Worm (Caenorhabditis elegans) whole organism, L4 larva: ENCODE results near the gene Y82E9BR.10.

ENCODE experiments used
- R02D3.7 ChIP-seq: fragments of 150-350 bp; sonication (generic microtip); optimal IDR thresholded peaks from 3 replicates; lab custom pipeline; 2014; ENCODE audit warnings: missing biosample characterization, missing genetic modification characterization
- T20F7.1 ChIP-seq: fragments of 200-800 bp; sonication (Bioruptor generic); optimal IDR thresholded peaks from 2 replicates; lab custom pipeline; 2018; ENCODE audit warnings: mild to moderate bottlenecking, missing genetic modification characterization, missing compliant biosample characterization
- aha-1 ChIP-seq: fragments of 150-350 bp; peaks from one replicate; lab custom pipeline; 2014; ENCODE audit warnings: missing biosample characterization, missing genetic modification characterization
- aly-2 ChIP-seq: sonication (generic microtip); optimal IDR thresholded peaks from 2 replicates; lab custom pipeline; 2018; ENCODE audit warnings: missing biosample characterization, missing genetic modification characterization
- ceh-20 ChIP-seq: fragments of 200-800 bp; sonication (Bioruptor generic); IDR thresholded peaks from 2 replicates; pipeline ENCODE4 v1.3.6; 2022; ENCODE audit warnings: missing genetic modification reagents, missing genetic modification characterization, missing compliant biosample characterization
- ceh-62 ChIP-seq: sonication (generic microtip); optimal IDR thresholded peaks from 2 replicates; lab custom pipeline; 2017; ENCODE audit warnings: missing biosample characterization, missing genetic modification characterization
- daf-12 ChIP-seq: fragments of 150-350 bp; optimal IDR thresholded peaks from 2 replicates; lab custom pipeline; 2014; ENCODE audit warnings: missing biosample characterization, missing genetic modification reagents, missing genetic modification characterization
- daf-16 ChIP-seq, 3 experiments: sonication (generic microtip); optimal IDR thresholded peaks; 2 replicates each; lab custom pipeline; 2016 to 2017; ENCODE audit warnings: missing genetic modification characterization in 3 of 3, missing genetic modification reagents in 3 of 3, mild to moderate bottlenecking in 2 of 3, missing compliant biosample characterization in 2 of 3, missing biosample characterization in 1 of 3, moderate library complexity in 1 of 3
- daf-8 ChIP-seq: fragments of 200-800 bp; sonication (Bioruptor generic); IDR thresholded peaks from 2 replicates; pipeline ENCODE4 v1.3.6; 2022; ENCODE audit warnings: missing genetic modification characterization, missing compliant biosample characterization
- dmd-9 ChIP-seq: fragments of 200-800 bp; sonication (Bioruptor generic); IDR thresholded peaks from 2 replicates; pipeline ENCODE4 v1.3.6; 2022; ENCODE audit warnings: missing genetic modification reagents, missing genetic modification characterization, missing compliant biosample characterization
- duxl-1 ChIP-seq: sonication (generic microtip); optimal IDR thresholded peaks from 2 replicates; lab custom pipeline; 2016; ENCODE audit warnings: mild to moderate bottlenecking, missing genetic modification characterization, moderate library complexity, missing compliant biosample characterization; ENCODE audit not compliant: poor library complexity
- fkh-10 ChIP-seq: fragments of 150-350 bp; optimal IDR thresholded peaks from 2 replicates; lab custom pipeline; 2014; ENCODE audit warnings: missing biosample characterization, missing genetic modification reagents, missing genetic modification characterization
- fos-1 ChIP-seq: fragments of 150-350 bp; optimal IDR thresholded peaks from 2 replicates; lab custom pipeline; 2014; ENCODE audit warnings: missing biosample characterization, missing genetic modification characterization
- gei-8 ChIP-seq: fragments of 200-800 bp; sonication (Bioruptor generic); optimal IDR thresholded peaks from 2 replicates; lab custom pipeline; 2018; ENCODE audit warnings: mild to moderate bottlenecking, missing genetic modification characterization, missing compliant biosample characterization
- hif-1 ChIP-seq, 2 experiments: sonication (generic microtip); optimal IDR thresholded peaks; 2 replicates each; lab custom pipeline; 2016 to 2017; ENCODE audit warnings: missing compliant biosample characterization in 2 of 2, missing genetic modification characterization in 2 of 2, missing genetic modification reagents in 2 of 2, missing genotype in 2 of 2, mild to moderate bottlenecking in 1 of 2
- hlh-30 ChIP-seq: sonication (generic microtip); optimal IDR thresholded peaks from 2 replicates; lab custom pipeline; 2017; ENCODE audit warnings: antibody characterized with exemption, mild to moderate bottlenecking, missing genetic modification characterization, missing compliant biosample characterization; ENCODE audit not compliant: insufficient read depth
- lim-7 ChIP-seq: fragments of 200-800 bp; sonication (Bioruptor generic); IDR thresholded peaks from 2 replicates; pipeline ENCODE4 v1.3.6; 2022; ENCODE audit warnings: missing genetic modification characterization, missing compliant biosample characterization
- lin-15B ChIP-seq: fragments of 150-350 bp; sonication (generic microtip); optimal IDR thresholded peaks from 3 replicates; lab custom pipeline; 2014; ENCODE audit warnings: missing biosample characterization, missing genetic modification characterization
- lin-38 ChIP-seq: fragments of 200-800 bp; sonication (Bioruptor generic); IDR thresholded peaks from 2 replicates; pipeline ENCODE4 v1.3.6; 2022; ENCODE audit warnings: missing genetic modification reagents, missing genetic modification characterization, missing compliant biosample characterization
- lsy-2 ChIP-seq, 2 experiments: fragments of 150-350 bp in 1 of 2; sonication (generic microtip) in 1 of 2; optimal IDR thresholded peaks; 2 replicates each; lab custom pipeline; 2014 to 2017; ENCODE audit warnings: missing biosample characterization in 2 of 2, missing genetic modification characterization in 2 of 2
- mdt-29 ChIP-seq: fragments of 200-800 bp; sonication (Bioruptor generic); IDR thresholded peaks from 2 replicates; pipeline ENCODE4 v1.3.6; 2022; ENCODE audit warnings: missing genetic modification reagents, missing genetic modification characterization, missing compliant biosample characterization
- mep-1 ChIP-seq: fragments of 150-350 bp; sonication (generic microtip); optimal IDR thresholded peaks from 3 replicates; lab custom pipeline; 2014; ENCODE audit warnings: missing biosample characterization, missing genetic modification characterization
- mes-2 ChIP-seq: sonication (generic microtip); optimal IDR thresholded peaks from 2 replicates; lab custom pipeline; 2016; ENCODE audit warnings: missing genotype, mild to moderate bottlenecking, missing genetic modification characterization, missing compliant biosample characterization; ENCODE audit not compliant: poor library complexity, severe bottlenecking
- mxl-2 ChIP-seq: fragments of 200-800 bp; sonication (Bioruptor generic); conservative IDR thresholded peaks from 2 replicates; pipeline ENCODE4 v1.3.6; 2022; ENCODE audit warnings: missing genetic modification reagents, missing genetic modification characterization, missing compliant biosample characterization
- nhr-10 ChIP-seq: fragments of 150-350 bp; optimal IDR thresholded peaks from 2 replicates; lab custom pipeline; 2014; ENCODE audit warnings: missing biosample characterization, missing genetic modification characterization
- nhr-102 ChIP-seq: sonication (generic microtip); optimal IDR thresholded peaks from 2 replicates; lab custom pipeline; 2016; ENCODE audit warnings: mild to moderate bottlenecking, missing genetic modification characterization, moderate library complexity, missing compliant biosample characterization
- nhr-11 ChIP-seq: fragments of 150-350 bp; optimal IDR thresholded peaks from 2 replicates; lab custom pipeline; 2014; ENCODE audit warnings: missing biosample characterization, missing genetic modification characterization
- nhr-28 ChIP-seq: fragments of 150-350 bp; optimal IDR thresholded peaks from 2 replicates; lab custom pipeline; 2014; ENCODE audit warnings: missing biosample characterization, missing genetic modification characterization
- nhr-48 ChIP-seq: sonication (generic microtip); optimal IDR thresholded peaks from 2 replicates; lab custom pipeline; 2016; ENCODE audit warnings: mild to moderate bottlenecking, missing genetic modification characterization, missing compliant biosample characterization
- nhr-6 ChIP-seq: fragments of 150-350 bp; optimal IDR thresholded peaks from 2 replicates; lab custom pipeline; 2014; ENCODE audit warnings: missing biosample characterization, missing genetic modification characterization
- pha-4 ChIP-seq, 2 experiments: fragments of 150-350 bp in 1 of 2; fragments of 200-800 bp in 1 of 2; sonication (Bioruptor generic) in 1 of 2; IDR thresholded peaks in 1 of 2; optimal IDR thresholded peaks in 1 of 2; 2 replicates each; pipeline versions ENCODE4 v1.3.6 to Lab custom; 2014 to 2022; ENCODE audit warnings: missing genetic modification characterization in 2 of 2, missing genetic modification reagents in 2 of 2, missing biosample characterization in 1 of 2, missing compliant biosample characterization in 1 of 2
- php-3 ChIP-seq: fragments of 200-800 bp; sonication (Bioruptor generic); IDR thresholded peaks from 2 replicates; pipeline ENCODE4 v1.3.6; 2022; ENCODE audit warnings: missing genetic modification reagents, missing genetic modification characterization, missing compliant biosample characterization
- pqm-1 ChIP-seq: sonication (generic microtip); optimal IDR thresholded peaks from 2 replicates; lab custom pipeline; 2017; ENCODE audit warnings: missing biosample characterization, missing genetic modification characterization
- saeg-2 ChIP-seq: fragments of 200-800 bp; sonication (Bioruptor generic); IDR thresholded peaks from 2 replicates; pipeline ENCODE4 v1.3.6; 2022; ENCODE audit warnings: missing genetic modification reagents, missing genetic modification characterization, missing compliant biosample characterization
- sdz-12 ChIP-seq: fragments of 200-800 bp; sonication (Bioruptor generic); optimal IDR thresholded peaks from 2 replicates; lab custom pipeline; 2018; ENCODE audit warnings: mild to moderate bottlenecking, missing genetic modification characterization, missing compliant biosample characterization
- set-16 ChIP-seq: fragments of 200-800 bp; sonication (Bioruptor generic); IDR thresholded peaks from 2 replicates; pipeline ENCODE4 v1.3.6; 2022; ENCODE audit warnings: missing genetic modification reagents, missing genetic modification characterization, missing compliant biosample characterization
- snpc-1.2 ChIP-seq: fragments of 200-800 bp; sonication (Bioruptor generic); IDR thresholded peaks from 2 replicates; pipeline ENCODE4 v1.3.6; 2022; ENCODE audit warnings: missing genetic modification reagents, missing genetic modification characterization, missing compliant biosample characterization
- spr-1 ChIP-seq: sonication (generic microtip); optimal IDR thresholded peaks from 2 replicates; lab custom pipeline; 2016; ENCODE audit warnings: mild to moderate bottlenecking, missing genetic modification characterization, missing compliant biosample characterization
- tag-97 ChIP-seq: fragments of 200-800 bp; sonication (Bioruptor generic); IDR thresholded peaks from 2 replicates; pipeline ENCODE4 v1.3.6; 2022; ENCODE audit warnings: missing genetic modification characterization, missing compliant biosample characterization
- unc-130 ChIP-seq: sonication (generic microtip); optimal IDR thresholded peaks from 2 replicates; lab custom pipeline; 2016; ENCODE audit warnings: missing genetic modification reagents, missing genetic modification characterization, missing compliant biosample characterization
- zip-11 ChIP-seq: fragments of 200-800 bp; sonication (Bioruptor generic); IDR thresholded peaks from 2 replicates; pipeline ENCODE4 v1.3.6; 2022; ENCODE audit warnings: missing genetic modification characterization, missing compliant biosample characterization
- ztf-7 ChIP-seq: fragments of 150-350 bp; optimal IDR thresholded peaks from 2 replicates; lab custom pipeline; 2014; ENCODE audit warnings: missing biosample characterization, missing genetic modification characterization

Y82E9BR.10 gene

ce11 chrIII:1418709-1419108 is 43.3 kb upstream of the Y82E9BR.10 start (continued):
- TF ChIP-seq duxl-1 = peak; percentile 79
- no peak for TF ChIP-seq lim-7
- TF ChIP-seq saeg-2 (GFP tag; lab: Robert Waterston, UW) = peak; percentile 72; the same call in 1 of the 2 replicates
- peak; percentile 31 for TF ChIP-seq spr-1 (tag; lab: Kevin White, UChicago)
- no peak for TF ChIP-seq ceh-62 (tag; lab: Kevin White, UChicago)
- TF ChIP-seq ztf-7 (tag; lab: Kevin White, UChicago) = peak; percentile 24
- TF ChIP-seq hlh-30 (tag; lab: Kevin White, UChicago) = peak; percentile 83
- TF ChIP-seq nhr-102 (tag; lab: Kevin White, UChicago) = peak; percentile 80
- peak; percentile 61 for TF ChIP-seq mdt-29 (GFP tag; lab: Robert Waterston, UW)
- TF ChIP-seq sdz-12 (GFP tag; lab: Kevin White, UChicago) = no peak
- 0 out of 2 replicates have a peak, but pooled peaks have one; percentile 64 for TF ChIP-seq dmd-9 (GFP tag; lab: Robert Waterston, UW)
- peak; percentile 91 for TF ChIP-seq mep-1 (tag; lab: Kevin White, UChicago)
- peak; percentile 64 for TF ChIP-seq nhr-28 (tag; lab: Kevin White, UChicago)
- TF ChIP-seq set-16 (GFP tag; lab: Robert Waterston, UW) = peak; percentile 96
- no peak for TF ChIP-seq R02D3.7 (tag; lab: Kevin White, UChicago)
- no peak for TF ChIP-seq mxl-2
- TF ChIP-seq aha-1 (tag; lab: Kevin White, UChicago) = peak; percentile 93
- peak; percentile 84 for TF ChIP-seq nhr-6 (tag; lab: Kevin White, UChicago)
- peak; percentile 91 for TF ChIP-seq nhr-11 (tag; lab: Kevin White, UChicago)
- TF ChIP-seq nhr-10 (tag; lab: Kevin White, UChicago) = no peak
- TF ChIP-seq zip-11 (GFP tag; lab: Robert Waterston, UW) = no peak
- TF ChIP-seq pha-4 (GFP tag; IDR thresholded peaks at IDR 0.05; lab: Robert Waterston, UW) = peak; percentile 82
- no peak for TF ChIP-seq pha-4 (tag; optimal IDR thresholded peaks at IDR 0.05; lab: Kevin White, UChicago)
- peak; percentile 77 for TF ChIP-seq ceh-20 (GFP tag; lab: Robert Waterston, UW)
- peak; percentile 12 for TF ChIP-seq lin-15B (tag; lab: Kevin White, UChicago)
- no peak for TF ChIP-seq daf-12 (tag; lab: Kevin White, UChicago)
- no peak for TF ChIP-seq gei-8 (GFP tag; lab: Kevin White, UChicago)
- TF ChIP-seq fkh-10 = peak; percentile 34

- TF ChIP-seq daf-8 (GFP tag; lab: Robert Waterston, UW) (no peak), mdt-29 (GFP tag; lab: Robert Waterston, UW) (no peak), aha-1 (tag; lab: Kevin White, UChicago) (peak; percentile 87), mes-2 (tag; lab: Kevin White, UChicago) (no peak)
Observed at ce11 chrIII:1417090-1417489, 41.7 kb upstream of the Y82E9BR.10 start, which contains the start of gene elc-1. Gene elc-1 (minus strand): TSS chrIII:1417190.

ce11 chrIII:1416571-1416970 is 41.2 kb upstream of the Y82E9BR.10 start:
- TF ChIP-seq ceh-20 (GFP tag; lab: Robert Waterston, UW) (no peak), nhr-102 (tag; lab: Kevin White, UChicago) (no peak), lin-38 (GFP tag; lab: Robert Waterston, UW) (peak; percentile 61), tag-97 (GFP tag; lab: Robert Waterston, UW) (no peak), unc-130 (no peak)

DNA sequence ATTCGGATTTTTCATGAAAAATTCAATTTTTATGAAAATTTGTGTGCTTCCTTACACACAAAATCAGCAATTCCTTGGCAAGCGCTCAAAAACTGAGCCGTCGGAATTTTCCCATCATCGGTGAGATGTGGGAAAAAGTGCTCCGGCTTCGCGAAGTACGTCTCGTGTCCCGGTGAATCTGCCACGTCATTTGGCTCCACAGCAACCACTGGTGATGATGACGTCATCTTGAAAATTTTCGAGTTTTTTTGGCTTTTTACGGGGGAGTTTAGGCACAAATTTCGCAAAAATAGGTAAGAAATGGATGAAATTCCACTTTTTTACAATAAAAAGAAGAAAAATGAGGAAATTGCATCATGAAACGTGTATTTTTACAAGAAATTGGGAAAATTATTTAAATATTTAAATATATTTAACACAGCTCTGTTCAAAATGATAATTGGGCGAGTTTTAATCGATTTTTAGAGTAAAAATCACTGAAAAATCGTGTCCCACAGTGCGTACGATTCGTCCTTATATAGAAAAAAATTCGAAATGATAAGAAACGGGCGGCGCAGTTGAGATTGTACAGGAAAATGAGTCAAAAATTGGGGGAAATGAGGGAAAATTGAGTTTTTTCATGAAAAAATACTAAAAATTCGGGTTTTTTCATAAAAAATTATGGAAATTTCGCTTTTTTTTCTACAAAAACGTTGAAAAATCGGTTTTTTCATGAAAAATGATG is 38.7 kb upstream of the Y82E9BR.10 start, which contains the start of gene Y82E9BR.14:
Y82E9BR.14 (minus strand) TSS at position 227 of the 724 bp plus-strand sequence.
- TF ChIP-seq nhr-28 (tag; lab: Kevin White, UChicago) = peak; percentile 20
- TF ChIP-seq snpc-1.2 = no peak
- TF ChIP-seq nhr-48 (tag; lab: Kevin White, UChicago) = no peak
- TF ChIP-seq R02D3.7 (tag; lab: Kevin White, UChicago) = no peak
- no peak for TF ChIP-seq php-3
- TF ChIP-seq fos-1 (tag; lab: Kevin White, UChicago) = no peak
- no peak for TF ChIP-seq aly-2
- TF ChIP-seq pqm-1 (tag; lab: Kevin White, UChicago) = peak; percentile 66
- TF ChIP-seq hif-1 (tag; optimal IDR thresholded peaks at IDR 0.05; lab: Kevin White, UChicago) = no peak
- no peak for TF ChIP-seq ceh-20 (GFP tag; lab: Robert Waterston, UW)
- TF ChIP-seq mxl-2 = no peak
- no peak for TF ChIP-seq pha-4 (GFP tag; IDR thresholded peaks at IDR 0.05; lab: Robert Waterston, UW)
- TF ChIP-seq pha-4 (tag; optimal IDR thresholded peaks at IDR 0.05; lab: Kevin White, UChicago) = no peak
- no peak for TF ChIP-seq gei-8 (GFP tag; lab: Kevin White, UChicago)
- TF ChIP-seq daf-16 (GFP tag; optimal IDR thresholded peaks at IDR 0.05; lab: Kevin White, UChicago) = no peak
- peak; percentile 18 for TF ChIP-seq daf-16 (tag; optimal IDR thresholded peaks at IDR 0.05; lab: Kevin White, UChicago)
- no peak for TF ChIP-seq lsy-2 (tag; optimal IDR thresholded peaks at IDR 0.05; lab: Kevin White, UChicago)
- peak; percentile 14 for TF ChIP-seq T20F7.1 (GFP tag; lab: Kevin White, UChicago)
- no peak for TF ChIP-seq mep-1 (tag; lab: Kevin White, UChicago)
